Fruit fly (Drosophila melanogaster) whole organism, embryonic: ENCODE data around the gene CG10165.
A peak's percentile ranks its signal among the peaks of the same experiment; 100 is the strongest.

Experiments used
- Adf1 ChIP-seq: fragments of 200-800 bp; sonication (Bioruptor generic); IDR thresholded peaks from 2 replicates; pipeline ENCODE4 v1.3.6; 2022; ENCODE audit warnings: missing biosample characterization, missing genetic modification characterization
- Antp ChIP-seq: fragments of 200-800 bp; sonication (Bioruptor generic); optimal IDR thresholded peaks from 3 replicates; lab custom pipeline; 2016; ENCODE audit warnings: missing biosample characterization, missing genetic modification characterization
- CG10267 ChIP-seq: fragments of 200-800 bp; sonication (Bioruptor generic); optimal IDR thresholded peaks from 2 replicates; lab custom pipeline; 2018; ENCODE audit warnings: missing biosample characterization, mild to moderate bottlenecking, missing genetic modification characterization, moderate library complexity
- CG10366 ChIP-seq: fragments of 200-800 bp; sonication (Bioruptor generic); IDR thresholded peaks from 2 replicates; pipeline ENCODE4 v1.3.6; 2022; ENCODE audit warnings: missing biosample characterization, missing genetic modification characterization
- CG12219 ChIP-seq: fragments of 200-800 bp; sonication (Bioruptor generic); optimal IDR thresholded peaks from 3 replicates; lab custom pipeline; 2018; ENCODE audit warnings: missing biosample characterization, mild to moderate bottlenecking, missing genetic modification characterization
- CG12942 ChIP-seq: fragments of 200-800 bp; sonication (Bioruptor generic); optimal IDR thresholded peaks from 3 replicates; lab custom pipeline; 2016; ENCODE audit warnings: missing biosample characterization, missing genetic modification characterization
- CG15601 ChIP-seq: fragments of 200-800 bp; sonication (Bioruptor generic); optimal IDR thresholded peaks from 3 replicates; lab custom pipeline; 2019; ENCODE audit warnings: missing biosample characterization, mild to moderate bottlenecking, missing genetic modification characterization, moderate library complexity
- CG17359 ChIP-seq: fragments of 200-800 bp; sonication (Bioruptor generic); optimal IDR thresholded peaks from 3 replicates; lab custom pipeline; 2018; ENCODE audit warnings: missing biosample characterization, mild to moderate bottlenecking, missing genetic modification characterization, moderate library complexity
- CG17568 ChIP-seq: fragments of 200-800 bp; sonication (Bioruptor generic); optimal IDR thresholded peaks from 2 replicates; lab custom pipeline; 2018; ENCODE audit warnings: missing biosample characterization, mild to moderate bottlenecking, missing genetic modification characterization, moderate library complexity
- CG18476 ChIP-seq: fragments of 200-800 bp; sonication (Bioruptor generic); optimal IDR thresholded peaks from 2 replicates; lab custom pipeline; 2016; ENCODE audit warnings: missing biosample characterization, mild to moderate bottlenecking, missing genetic modification characterization
- CG2120 ChIP-seq: fragments of 200-800 bp; sonication (Bioruptor generic); optimal IDR thresholded peaks from 3 replicates; lab custom pipeline; 2016; ENCODE audit warnings: missing biosample characterization, missing genetic modification characterization
- CG2712 ChIP-seq: fragments of 200-800 bp; optimal IDR thresholded peaks from 3 replicates; lab custom pipeline; 2019; ENCODE audit warnings: missing biosample characterization, mild to moderate bottlenecking, missing genetic modification characterization, moderate library complexity
- CG3847 ChIP-seq: fragments of 200-800 bp; sonication (Bioruptor generic); IDR thresholded peaks from 2 replicates; pipeline ENCODE4 v1.3.6; 2022; ENCODE audit warnings: missing biosample characterization, missing genetic modification characterization
- CG43689 ChIP-seq: fragments of 200-800 bp; sonication (Bioruptor generic); IDR thresholded peaks from 2 replicates; pipeline ENCODE4 v1.3.6; 2022; ENCODE audit warnings: missing biosample characterization, missing genetic modification characterization
- CG4617 ChIP-seq: fragments of 200-800 bp; sonication (Bioruptor generic); optimal IDR thresholded peaks from 3 replicates; lab custom pipeline; 2016; ENCODE audit warnings: missing biosample characterization, missing genetic modification characterization, borderline replicate concordance
- CG6791 ChIP-seq: fragments of 200-800 bp; sonication (Bioruptor generic); IDR thresholded peaks from 3 replicates; pipeline ENCODE4 v1.3.6; 2022; ENCODE audit warnings: missing biosample characterization, missing genetic modification characterization; ENCODE audit not compliant: partially characterized antibody
- CG7839 ChIP-seq: fragments of 200-800 bp; sonication (Bioruptor generic); optimal IDR thresholded peaks from 3 replicates; lab custom pipeline; 2018; ENCODE audit warnings: missing biosample characterization, mild to moderate bottlenecking, missing genetic modification characterization, moderate library complexity
- CG8924 ChIP-seq: fragments of 200-800 bp; optimal IDR thresholded peaks from 3 replicates; lab custom pipeline; 2019; ENCODE audit warnings: missing biosample characterization, mild to moderate bottlenecking, missing genetic modification characterization, moderate library complexity
- CG9876 ChIP-seq: fragments of 200-800 bp; sonication (Bioruptor generic); optimal IDR thresholded peaks from 2 replicates; lab custom pipeline; 2016; ENCODE audit warnings: missing biosample characterization, missing genetic modification characterization
- CG9932 ChIP-seq: fragments of 200-800 bp; sonication (Bioruptor generic); IDR thresholded peaks from 2 replicates; pipeline ENCODE4 v1.3.6; 2022; ENCODE audit warnings: missing biosample characterization, missing genetic modification characterization
- CTCF ChIP-seq: fragments of 200-800 bp; sonication (Bioruptor generic); optimal IDR thresholded peaks from 2 replicates; lab custom pipeline; 2017; ENCODE audit warnings: missing biosample characterization, mild to moderate bottlenecking, missing genetic modification characterization, moderate library complexity
- Eip74EF ChIP-seq, 2 experiments: fragments of 200-800 bp in 1 of 2; fragments of >200 bp in 1 of 2; sonication (Bioruptor generic) in 1 of 2; optimal IDR thresholded peaks; 2 replicates each; lab custom pipeline; 2017 to 2019; ENCODE audit warnings: missing biosample characterization in 2 of 2, missing genetic modification characterization in 2 of 2, mild to moderate bottlenecking in 1 of 2, moderate library complexity in 1 of 2
- Gug ChIP-seq: fragments of 200-800 bp; sonication (Bioruptor generic); IDR thresholded peaks from 4 replicates; pipeline ENCODE4 v1.3.6; 2022; ENCODE audit warnings: missing biosample characterization, missing genetic modification characterization
- Kr ChIP-seq: fragments of 200-800 bp; sonication (Bioruptor generic); optimal IDR thresholded peaks from 2 replicates; lab custom pipeline; 2017; ENCODE audit warnings: missing biosample characterization, mild to moderate bottlenecking, missing genetic modification characterization
- Mad ChIP-seq: fragments of 200-800 bp; sonication (Bioruptor generic); optimal IDR thresholded peaks from 2 replicates; lab custom pipeline; 2016; ENCODE audit warnings: missing biosample characterization, missing genetic modification characterization
- Myb ChIP-seq: fragments of 200-800 bp; sonication (Bioruptor generic); optimal IDR thresholded peaks from 2 replicates; lab custom pipeline; 2016; ENCODE audit warnings: missing biosample characterization, missing genetic modification characterization
- Nf-YB ChIP-seq: fragments of 200-800 bp; sonication (Bioruptor generic); optimal IDR thresholded peaks from 3 replicates; lab custom pipeline; 2019; ENCODE audit warnings: missing biosample characterization, mild to moderate bottlenecking, missing genetic modification characterization, moderate library complexity
- Opbp ChIP-seq: fragments of 200-800 bp; sonication (Bioruptor generic); IDR thresholded peaks from 3 replicates; pipeline ENCODE4 v1.3.6; 2022; ENCODE audit warnings: missing biosample characterization, missing genetic modification characterization; ENCODE audit not compliant: partially characterized antibody
- Scr ChIP-seq: fragments of 200-800 bp; sonication (Bioruptor generic); IDR thresholded peaks from 2 replicates; pipeline ENCODE4 v1.3.6; 2022; ENCODE audit warnings: missing biosample characterization, missing genetic modification characterization; ENCODE audit not compliant: partially characterized antibody
- Side ChIP-seq: fragments of 200-800 bp; sonication (Bioruptor generic); optimal IDR thresholded peaks from 2 replicates; lab custom pipeline; 2016; ENCODE audit warnings: missing biosample characterization, missing genetic modification characterization
- Trl ChIP-seq, 3 experiments: fragments of >200 bp in 2 of 3; fragments of 200-800 bp in 1 of 3; sonication (Bioruptor generic) in 1 of 3; optimal IDR thresholded peaks; 2 replicates in 1 of 3; 3 replicates in 2 of 3; lab custom pipeline; 2016 to 2017; ENCODE audit warnings: missing biosample characterization in 1 of 3, missing genetic modification characterization in 1 of 3
- az2 ChIP-seq: fragments of 200-800 bp; sonication (Bioruptor generic); optimal IDR thresholded peaks from 3 replicates; lab custom pipeline; 2016; ENCODE audit warnings: missing biosample characterization, missing genetic modification characterization
- bowl ChIP-seq: fragments of 200-800 bp; sonication (Bioruptor generic); IDR thresholded peaks from 2 replicates; pipeline ENCODE4 v1.3.6; 2022; ENCODE audit warnings: missing biosample characterization, missing genetic modification characterization
- cas ChIP-seq: fragments of 200-800 bp; sonication (Bioruptor generic); IDR thresholded peaks from 2 replicates; pipeline ENCODE4 v1.3.6; 2022; ENCODE audit warnings: missing biosample characterization, missing genetic modification characterization
- dpn ChIP-seq, 2 experiments: fragments of 200-800 bp; sonication (Bioruptor generic); optimal IDR thresholded peaks; 3 replicates each; lab custom pipeline; 2016; ENCODE audit warnings: missing biosample characterization in 2 of 2, missing genetic modification characterization in 2 of 2
- en ChIP-seq: fragments of 200-800 bp; sonication (Bioruptor generic); optimal IDR thresholded peaks from 2 replicates; lab custom pipeline; 2016; ENCODE audit warnings: missing biosample characterization, missing genetic modification characterization
- exex ChIP-seq: fragments of 200-800 bp; sonication (Bioruptor generic); optimal IDR thresholded peaks from 4 replicates; lab custom pipeline; 2018; ENCODE audit warnings: missing biosample characterization, mild to moderate bottlenecking, missing genetic modification characterization, moderate library complexity
- fru ChIP-seq: fragments of >200 bp; optimal IDR thresholded peaks from 2 replicates; lab custom pipeline; 2017
- gcm ChIP-seq: fragments of 200-800 bp; sonication (Bioruptor generic); optimal IDR thresholded peaks from 2 replicates; lab custom pipeline; 2019; ENCODE audit warnings: missing biosample characterization, mild to moderate bottlenecking, missing genetic modification characterization, moderate library complexity
- gt ChIP-seq: fragments of 200-800 bp; sonication (Bioruptor generic); IDR thresholded peaks from 2 replicates; pipeline ENCODE4 v1.3.6; 2022; ENCODE audit warnings: missing biosample characterization, missing genetic modification characterization
- ind ChIP-seq: fragments of 200-800 bp; sonication (Bioruptor generic); optimal IDR thresholded peaks from 3 replicates; lab custom pipeline; 2016; ENCODE audit warnings: missing biosample characterization, missing genetic modification characterization
- knrl ChIP-seq: fragments of 200-800 bp; sonication (Bioruptor generic); IDR thresholded peaks from 3 replicates; pipeline ENCODE4 v1.3.6; 2022; ENCODE audit warnings: missing biosample characterization, missing genetic modification characterization; ENCODE audit not compliant: partially characterized antibody
- luna ChIP-seq: fragments of 200-800 bp; sonication (Bioruptor generic); optimal IDR thresholded peaks from 2 replicates; lab custom pipeline; 2016; ENCODE audit warnings: missing biosample characterization, missing genetic modification characterization
- pfk ChIP-seq: fragments of 200-800 bp; sonication (Bioruptor generic); optimal IDR thresholded peaks from 2 replicates; lab custom pipeline; 2018; ENCODE audit warnings: missing biosample characterization, mild to moderate bottlenecking, missing genetic modification characterization, moderate library complexity
- pzg ChIP-seq: fragments of 200-800 bp; sonication (Bioruptor generic); optimal IDR thresholded peaks from 3 replicates; lab custom pipeline; 2018; ENCODE audit warnings: missing biosample characterization, mild to moderate bottlenecking, missing genetic modification characterization, moderate library complexity
- schlank ChIP-seq: fragments of 200-800 bp; sonication (Bioruptor generic); optimal IDR thresholded peaks from 2 replicates; lab custom pipeline; 2018; ENCODE audit warnings: missing biosample characterization, mild to moderate bottlenecking, missing genetic modification characterization
- shn ChIP-seq: fragments of 200-800 bp; sonication (Bioruptor generic); optimal IDR thresholded peaks from 3 replicates; lab custom pipeline; 2016; ENCODE audit warnings: missing biosample characterization, missing genetic modification characterization
- sna ChIP-seq: fragments of 200-800 bp; sonication (Bioruptor generic); IDR thresholded peaks from 2 replicates; pipeline ENCODE4 v1.3.6; 2022; ENCODE audit warnings: missing biosample characterization, missing genetic modification characterization; ENCODE audit not compliant: partially characterized antibody
- stc ChIP-seq: fragments of 200-800 bp; sonication (Bioruptor generic); IDR thresholded peaks from 2 replicates; pipeline ENCODE4 v1.3.6; 2022; ENCODE audit warnings: missing biosample characterization, missing genetic modification characterization
- tx ChIP-seq: fragments of 200-800 bp; sonication (Bioruptor generic); optimal IDR thresholded peaks from 2 replicates; lab custom pipeline; 2016; ENCODE audit warnings: missing biosample characterization, missing genetic modification characterization
- zf30C ChIP-seq: fragments of 200-800 bp; sonication (Bioruptor generic); optimal IDR thresholded peaks from 3 replicates; lab custom pipeline; 2018; ENCODE audit warnings: missing biosample characterization, mild to moderate bottlenecking, missing genetic modification characterization

Gene CG10165

dm6 chr2L:19528308-19528707 is 1.8 kb downstream of the CG10165 start (continued):
- TF ChIP-seq Nf-YB (GFP tag; lab: Kevin White, UChicago) (peak; percentile 82), CG15601 (tag; lab: Kevin White, UChicago) (peak; percentile 68), knrl (no peak), CG9932 (peak; percentile 98), Trl (optimal IDR thresholded peaks at IDR 0.05; lab: Kevin White, UChicago) (peak in 1 of 2 experiments; percentile 82), Trl (GFP tag; optimal IDR thresholded peaks at IDR 0.05; lab: Kevin White, UChicago) (peak; percentile 90), CG43689 (GFP tag; lab: Robert Waterston, UW) (peak; percentile 83), Opbp (no peak), CG9876 (GFP tag; lab: Kevin White, UChicago) (peak; percentile 90), cas (GFP tag; lab: Robert Waterston, UW) (peak; percentile 97), schlank (tag; lab: Kevin White, UChicago) (peak; percentile 98), CG12219 (peak; percentile 93), CG17568 (peak; percentile 92), sna (GFP tag; lab: Robert Waterston, UW) (no peak), bowl (GFP tag; lab: Robert Waterston, UW) (peak; percentile 77; the same call in 1 of the 2 replicates), CG8924 (tag; lab: Kevin White, UChicago) (peak; percentile 97), Adf1 (GFP tag; lab: Robert Waterston, UW) (peak; percentile 90), Side (GFP tag; lab: Kevin White, UChicago) (peak; percentile 94), dpn (GFP tag; optimal IDR thresholded peaks at IDR 0.05; lab: Kevin White, UChicago) (peak; percentile 95 to 97), tx (GFP tag; lab: Kevin White, UChicago) (peak; percentile 93), Myb (peak; percentile 87), CG4617 (GFP tag; lab: Kevin White, UChicago) (peak; percentile 67), Mad (GFP tag; lab: Kevin White, UChicago) (peak; percentile 84), pfk (GFP tag; lab: Kevin White, UChicago) (peak; percentile 14), fru (lab: Kevin White, UChicago) (no peak), CG10267 (tag; lab: Kevin White, UChicago) (peak; percentile 86), Eip74EF (GFP tag; optimal IDR thresholded peaks at IDR 0.05; lab: Kevin White, UChicago) (peak in 1 of 2 experiments; percentile 88), CG3847 (GFP tag; lab: Robert Waterston, UW) (peak; percentile 98), zf30C (GFP tag; lab: Kevin White, UChicago) (no peak), Scr (GFP tag; lab: Robert Waterston, UW) (no peak), en (GFP tag; lab: Kevin White, UChicago) (peak; percentile 26), Antp (peak; percentile 87), CG18476 (GFP tag; lab: Kevin White, UChicago) (peak; percentile 91), Kr (GFP tag; lab: Kevin White, UChicago) (no peak), gcm (GFP tag; lab: Kevin White, UChicago) (peak; percentile 86), shn (GFP tag; lab: Kevin White, UChicago) (peak; percentile 82), CG2712 (tag; lab: Kevin White, UChicago) (peak; percentile 91), CG6791 (GFP tag; lab: Robert Waterston, UW) (no peak), CG12942 (GFP tag; lab: Kevin White, UChicago) (peak; percentile 85), CG2120 (GFP tag; lab: Kevin White, UChicago) (peak; percentile 99), luna (GFP tag; lab: Kevin White, UChicago) (peak; percentile 94), gt (GFP tag; lab: Robert Waterston, UW) (peak; percentile 65), az2 (GFP tag; lab: Kevin White, UChicago) (peak; percentile 88), CG10366 (GFP tag; lab: Robert Waterston, UW) (peak; percentile 97), Gug (GFP tag; lab: Robert Waterston, UW) (peak; percentile 93), ind (GFP tag; lab: Kevin White, UChicago) (peak; percentile 96), pzg (GFP tag; lab: Kevin White, UChicago) (peak; percentile 33), CG7839 (tag; lab: Kevin White, UChicago) (peak; percentile 98), CTCF (GFP tag; lab: Kevin White, UChicago) (peak; percentile 45), CG17359 (tag; lab: Kevin White, UChicago) (peak; percentile 93), stc (GFP tag; lab: Robert Waterston, UW) (peak; percentile 92), exex (peak; percentile 90)
